Fruit fly (Drosophila melanogaster) whole organism, adult: ENCODE data around the gene CG5355.

Experiments used
- CG11617 ChIP-seq: fragments of 200-800 bp; sonication (Bioruptor generic); optimal IDR thresholded peaks from 2 replicates; lab custom pipeline; 2017; ENCODE audit warnings: mild to moderate bottlenecking, missing biosample characterization, missing genetic modification reagents, missing genetic modification characterization
- CG12768 ChIP-seq: fragments of 200-800 bp; sonication (Bioruptor generic); optimal IDR thresholded peaks from 2 replicates; lab custom pipeline; 2017; ENCODE audit warnings: missing biosample characterization, missing genetic modification characterization, mild to moderate bottlenecking, moderate library complexity, missing genetic modification reagents
- CG14711 ChIP-seq: fragments of 200-800 bp; sonication (Bioruptor generic); optimal IDR thresholded peaks from 2 replicates; lab custom pipeline; 2018; ENCODE audit warnings: missing biosample characterization, mild to moderate bottlenecking, missing genetic modification characterization, moderate library complexity
- CG33017 ChIP-seq: fragments of 200-800 bp; sonication (Bioruptor generic); optimal IDR thresholded peaks from 2 replicates; lab custom pipeline; 2018; ENCODE audit warnings: missing biosample characterization, mild to moderate bottlenecking, missing genetic modification characterization, moderate library complexity
- CG7101 ChIP-seq: fragments of 200-800 bp; sonication (Bioruptor generic); optimal IDR thresholded peaks from 2 replicates; lab custom pipeline; 2018; ENCODE audit warnings: missing biosample characterization, mild to moderate bottlenecking, missing genetic modification characterization, moderate library complexity
- Clk ChIP-seq: fragments of 200-800 bp; sonication (Bioruptor generic); optimal IDR thresholded peaks from 2 replicates; lab custom pipeline; 2017; ENCODE audit warnings: missing biosample characterization, missing genetic modification characterization
- Crg-1 ChIP-seq: fragments of 200-800 bp; sonication (Bioruptor generic); optimal IDR thresholded peaks from 2 replicates; lab custom pipeline; 2016; ENCODE audit warnings: missing biosample characterization, missing genetic modification characterization
- Hr96 ChIP-seq: fragments of 200-800 bp; sonication (Bioruptor generic); optimal IDR thresholded peaks from 2 replicates; lab custom pipeline; 2016; ENCODE audit warnings: missing biosample characterization, missing genetic modification characterization
- Mnt ChIP-seq: fragments of 200-800 bp; sonication (Bioruptor generic); optimal IDR thresholded peaks from 2 replicates; lab custom pipeline; 2016; ENCODE audit warnings: missing biosample characterization, mild to moderate bottlenecking, missing genetic modification characterization
- bab1 ChIP-seq: fragments of 200-800 bp; sonication (Bioruptor generic); optimal IDR thresholded peaks from 3 replicates; lab custom pipeline; 2019; ENCODE audit warnings: missing biosample characterization, mild to moderate bottlenecking, missing genetic modification characterization, moderate library complexity
- cnc ChIP-seq, 2 experiments: fragments of >200 bp; optimal IDR thresholded peaks; 2 replicates each; lab custom pipeline; 2017
- kay ChIP-seq: fragments of 200-800 bp; sonication (Bioruptor generic); peaks from one replicate; lab custom pipeline; 2016; ENCODE audit warnings: missing biosample characterization, missing genetic modification characterization, borderline replicate concordance
- ovo ChIP-seq: fragments of 200-800 bp; sonication (Bioruptor generic); optimal IDR thresholded peaks from 2 replicates; lab custom pipeline; 2016; ENCODE audit warnings: missing biosample characterization, missing genetic modification characterization
- tj ChIP-seq: fragments of 200-800 bp; sonication (Bioruptor generic); optimal IDR thresholded peaks from 3 replicates; lab custom pipeline; 2017; ENCODE audit warnings: missing biosample characterization, mild to moderate bottlenecking, missing genetic modification characterization, moderate library complexity

DNA sequence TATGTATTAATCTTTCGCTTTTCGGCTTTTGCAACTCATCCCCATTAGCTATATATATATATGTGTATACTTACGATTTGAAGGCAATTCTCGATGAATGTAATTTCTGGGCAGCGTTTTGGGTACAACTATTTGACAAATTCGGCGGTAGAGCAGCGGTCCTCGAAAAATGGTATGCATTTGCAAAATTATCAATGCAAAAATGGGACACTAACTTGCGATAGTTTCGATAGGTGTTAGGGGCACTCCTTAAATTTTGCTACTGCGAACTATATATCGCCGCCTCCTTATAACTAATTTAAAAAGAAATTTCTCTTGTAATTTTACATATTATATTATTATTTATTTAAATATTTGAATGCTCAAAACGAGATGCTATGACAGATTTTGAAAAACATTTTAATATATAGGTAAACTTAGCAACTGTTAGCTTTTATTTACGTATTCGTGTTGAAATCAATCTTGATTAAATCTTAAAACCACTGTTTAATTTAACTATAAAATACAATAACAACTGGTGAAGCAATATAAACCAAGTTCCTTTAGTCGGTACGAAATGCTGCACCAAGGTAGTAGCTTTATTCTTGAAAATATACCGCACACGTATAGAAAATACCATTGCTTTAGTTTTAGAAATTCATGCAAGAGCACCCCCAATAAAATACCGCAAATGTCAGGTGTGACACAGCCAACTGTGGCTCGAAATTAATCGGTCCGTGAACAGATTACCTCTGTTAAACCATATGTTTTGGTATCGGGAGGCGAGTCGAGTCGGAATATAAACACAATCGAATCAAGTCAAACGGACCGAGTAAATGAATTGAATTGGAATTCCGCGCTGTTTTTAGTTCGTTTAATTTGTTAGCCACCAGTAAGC is at the start of gene CG5355, which contains the start of gene Klp31E:
- TF ChIP-seq tj (GFP tag; lab: Kevin White, UChicago) = peak; percentile 39
- no peak for TF ChIP-seq Crg-1 (GFP tag; lab: Kevin White, UChicago)
- peak; percentile 47 for TF ChIP-seq CG14711 (tag; lab: Kevin White, UChicago)
- peak in 1 of 2 experiments; percentile 37 for TF ChIP-seq cnc (optimal IDR thresholded peaks at IDR 0.05; lab: Kevin White, UChicago)
- TF ChIP-seq Hr96 = no peak
- peak; percentile 33 for TF ChIP-seq Mnt (GFP tag; lab: Kevin White, UChicago)
- peak; percentile 31 for TF ChIP-seq Clk (GFP tag; lab: Kevin White, UChicago)
- TF ChIP-seq ovo = no peak
- TF ChIP-seq CG11617 (GFP tag; lab: Kevin White, UChicago) = peak; percentile 78
- no peak for TF ChIP-seq kay (GFP tag; lab: Kevin White, UChicago)
- TF ChIP-seq CG12768 (GFP tag; lab: Kevin White, UChicago) = peak; percentile 61
- no peak for TF ChIP-seq bab1
- TF ChIP-seq CG33017 = peak; percentile 41
- TF ChIP-seq CG7101 (tag; lab: Kevin White, UChicago) = peak; percentile 60
